Worm (Caenorhabditis elegans) whole organism, L1 larva: ENCODE data around the gene fbxa-166.
"Not testable (repeated sequence)": the region's sequence is repeated elsewhere in the genome, so short reads cannot be mapped to it uniquely, and the experiment has no call there.

Experiments used
- alr-1 ChIP-seq: fragments of 200-800 bp; sonication (Bioruptor generic); optimal IDR thresholded peaks from 2 replicates; lab custom pipeline; 2018; ENCODE audit warnings: borderline replicate concordance, mild to moderate bottlenecking, missing genetic modification characterization, missing compliant biosample characterization
- ama-1 ChIP-seq: fragments of 150-350 bp; optimal IDR thresholded peaks from 2 replicates; lab custom pipeline; 2014
- ceh-82 ChIP-seq, 3 experiments: fragments of 150-350 bp in 1 of 3; sonication (generic microtip) in 2 of 3; optimal IDR thresholded peaks; 2 replicates each; lab custom pipeline; 2014 to 2017; ENCODE audit warnings: missing biosample characterization in 3 of 3, missing genetic modification characterization in 3 of 3
- jun-1 ChIP-seq: fragments of 150-350 bp; optimal IDR thresholded peaks from 2 replicates; lab custom pipeline; 2014; ENCODE audit warnings: missing biosample characterization, missing genetic modification reagents, missing genetic modification characterization
- lin-39 ChIP-seq: fragments of 150-350 bp; optimal IDR thresholded peaks from 2 replicates; lab custom pipeline; 2014; ENCODE audit warnings: missing biosample characterization, missing genetic modification reagents, missing genetic modification characterization
- mep-1 ChIP-seq: fragments of 150-350 bp; optimal IDR thresholded peaks from 2 replicates; lab custom pipeline; 2014; ENCODE audit warnings: missing biosample characterization, missing genetic modification characterization
- nhr-11 ChIP-seq: fragments of 150-350 bp; optimal IDR thresholded peaks from 2 replicates; lab custom pipeline; 2014; ENCODE audit warnings: missing biosample characterization, missing genetic modification characterization
- nhr-12 ChIP-seq: sonication (generic microtip); optimal IDR thresholded peaks from 2 replicates; lab custom pipeline; 2017; ENCODE audit warnings: missing biosample characterization, missing genetic modification characterization
- nhr-28 ChIP-seq: fragments of 150-350 bp; optimal IDR thresholded peaks from 2 replicates; lab custom pipeline; 2014; ENCODE audit warnings: missing biosample characterization, missing genetic modification characterization
- skn-1 ChIP-seq: fragments of 150-350 bp; optimal IDR thresholded peaks from 2 replicates; lab custom pipeline; 2014; ENCODE audit warnings: missing biosample characterization, missing genetic modification characterization
- zag-1 ChIP-seq: fragments of 150-350 bp; optimal IDR thresholded peaks from 2 replicates; lab custom pipeline; 2014; ENCODE audit warnings: missing biosample characterization, missing genetic modification characterization
- zip-4 ChIP-seq: fragments of 200-800 bp; sonication (Bioruptor generic); optimal IDR thresholded peaks from 2 replicates; lab custom pipeline; 2018; ENCODE audit warnings: mild to moderate bottlenecking, missing genetic modification characterization, moderate library complexity, missing compliant biosample characterization
- ztf-11 ChIP-seq, 2 experiments: sonication (generic microtip); optimal IDR thresholded peaks; 2 replicates each; lab custom pipeline; 2016 to 2017; ENCODE audit warnings: missing genetic modification characterization in 2 of 2, missing biosample characterization in 1 of 2, missing compliant biosample characterization in 1 of 2

ce11 chrII:1636392-1636791 is 17.5 kb upstream of the fbxa-166 start, which contains the start of gene srg-20:
- not testable (repeated sequence) for TF ChIP-seq alr-1 (tag; lab: Kevin White, UChicago); zip-4 (GFP tag; lab: Kevin White, UChicago); ceh-82 (tag; optimal IDR thresholded peaks at IDR 0.05; lab: Kevin White, UChicago); jun-1 (tag; lab: Kevin White, UChicago); ama-1 (lab: Kevin White, UChicago); zag-1 (tag; lab: Kevin White, UChicago); ztf-11 (tag; optimal IDR thresholded peaks at IDR 0.05; lab: Kevin White, UChicago); skn-1 (tag; lab: Kevin White, UChicago); nhr-11 (tag; lab: Kevin White, UChicago); lin-39; nhr-12 (tag; lab: Kevin White, UChicago); mep-1; nhr-28 (tag; lab: Kevin White, UChicago)
